Worm (Caenorhabditis elegans): ENCODE data around the gene str-90.

Gene str-90

ce11 chrV:8110816-8111215 is 7.8 kb downstream of the str-90 start:
- TF ChIP-seq flt-1 (GFP tag; IDR thresholded peaks at IDR 0.05) (no peak), T22C8.4 (GFP tag; IDR thresholded peaks at IDR 0.05) (no peak), med-1 (GFP tag; optimal IDR thresholded peaks at IDR 0.05; ENCODE audit: insufficient read depth) (no peak), cog-1 (tag; optimal IDR thresholded peaks at IDR 0.05) (no peak), klf-2 (GFP tag; conservative IDR thresholded peaks at IDR 0.05) (no peak), ztf-23 (GFP tag; IDR thresholded peaks at IDR 0.05) (no peak), ztf-29 (GFP tag; IDR thresholded peaks at IDR 0.05) (no peak), tab-1 (GFP tag; IDR thresholded peaks at IDR 0.05) (no peak), ref-1 (GFP tag; conservative IDR thresholded peaks at IDR 0.05) (no peak)

- TF ChIP-seq cog-1 (tag; optimal IDR thresholded peaks at IDR 0.05) (no peak), ztf-23 (GFP tag; IDR thresholded peaks at IDR 0.05) (no peak), med-1 (GFP tag; optimal IDR thresholded peaks at IDR 0.05; ENCODE audit: insufficient read depth) (no peak), klf-2 (GFP tag; conservative IDR thresholded peaks at IDR 0.05) (no peak), flt-1 (GFP tag; IDR thresholded peaks at IDR 0.05) (no peak), ref-1 (GFP tag; conservative IDR thresholded peaks at IDR 0.05) (no peak), tab-1 (GFP tag; IDR thresholded peaks at IDR 0.05) (no peak), T22C8.4 (GFP tag; IDR thresholded peaks at IDR 0.05) (no peak), ztf-29 (GFP tag; IDR thresholded peaks at IDR 0.05) (no peak)
Measured at ce11 chrV:8114542-8114941, 11.5 kb downstream of the str-90 start.

ce11 chrV:8117964-8118363 is 14.9 kb downstream of the str-90 start, which contains the start of gene D1014.7:
TSS of gene D1014.7 (plus strand) at chrV:8118264.
- TF ChIP-seq ref-1 (GFP tag; conservative IDR thresholded peaks at IDR 0.05) = no peak
- no peak for TF ChIP-seq cog-1 (tag; optimal IDR thresholded peaks at IDR 0.05)
- no peak for TF ChIP-seq flt-1 (GFP tag; IDR thresholded peaks at IDR 0.05)
- TF ChIP-seq klf-2 (GFP tag; conservative IDR thresholded peaks at IDR 0.05) = no peak
- TF ChIP-seq T22C8.4 (GFP tag; IDR thresholded peaks at IDR 0.05) = no peak
- no peak for TF ChIP-seq ztf-23 (GFP tag; IDR thresholded peaks at IDR 0.05)
- TF ChIP-seq tab-1 (GFP tag; IDR thresholded peaks at IDR 0.05) = no peak
- no peak for TF ChIP-seq med-1 (GFP tag; optimal IDR thresholded peaks at IDR 0.05; ENCODE audit: insufficient read depth)
- no peak for TF ChIP-seq ztf-29 (GFP tag; IDR thresholded peaks at IDR 0.05)

ce11 chrV:8120868-8121267 is 17.8 kb downstream of the str-90 start, which contains the start of gene D1014.6:
TSS of gene D1014.6 (plus strand) at chrV:8121168.
- no peak for TF ChIP-seq cog-1 (tag; optimal IDR thresholded peaks at IDR 0.05)
- TF ChIP-seq flt-1 (GFP tag; IDR thresholded peaks at IDR 0.05) = no peak
- TF ChIP-seq tab-1 (GFP tag; IDR thresholded peaks at IDR 0.05) = no peak
- TF ChIP-seq klf-2 (GFP tag; conservative IDR thresholded peaks at IDR 0.05) = no peak
- TF ChIP-seq ref-1 (GFP tag; conservative IDR thresholded peaks at IDR 0.05) = no peak
- no peak for TF ChIP-seq T22C8.4 (GFP tag; IDR thresholded peaks at IDR 0.05)

ce11 chrV:8123384-8123783 is 20.3 kb downstream of the str-90 start, which contains the start of gene D1014.5:
TSS of gene D1014.5 (plus strand) at chrV:8123684.
- TF ChIP-seq cog-1 (tag; optimal IDR thresholded peaks at IDR 0.05) (no peak), klf-2 (GFP tag; conservative IDR thresholded peaks at IDR 0.05) (no peak), tab-1 (GFP tag; IDR thresholded peaks at IDR 0.05) (no peak), ztf-23 (GFP tag; IDR thresholded peaks at IDR 0.05) (no peak), ref-1 (GFP tag; conservative IDR thresholded peaks at IDR 0.05) (no peak), flt-1 (GFP tag; IDR thresholded peaks at IDR 0.05) (no peak), med-1 (GFP tag; optimal IDR thresholded peaks at IDR 0.05; ENCODE audit: insufficient read depth) (no peak), T22C8.4 (GFP tag; IDR thresholded peaks at IDR 0.05) (no peak), ztf-29 (GFP tag; IDR thresholded peaks at IDR 0.05) (no peak)

ce11 chrV:8129252-8129651 is 26.2 kb downstream of the str-90 start, which contains the start of gene spr-1:
TSS of gene spr-1 (minus strand) at chrV:8129352.
- TF ChIP-seq ref-1 (GFP tag; conservative IDR thresholded peaks at IDR 0.05) (no peak), tab-1 (GFP tag; IDR thresholded peaks at IDR 0.05) (no peak), flt-1 (GFP tag; IDR thresholded peaks at IDR 0.05) (no peak), T22C8.4 (GFP tag; IDR thresholded peaks at IDR 0.05) (no peak), ztf-29 (GFP tag; IDR thresholded peaks at IDR 0.05) (no peak), klf-2 (GFP tag; conservative IDR thresholded peaks at IDR 0.05) (no peak), ztf-23 (GFP tag; IDR thresholded peaks at IDR 0.05) (no peak), med-1 (GFP tag; optimal IDR thresholded peaks at IDR 0.05; ENCODE audit: insufficient read depth) (no peak), cog-1 (tag; optimal IDR thresholded peaks at IDR 0.05) (no peak)

- TF ChIP-seq klf-2 (GFP tag; conservative IDR thresholded peaks at IDR 0.05) (no peak), ztf-29 (GFP tag; IDR thresholded peaks at IDR 0.05) (no peak), tab-1 (GFP tag; IDR thresholded peaks at IDR 0.05) (no peak), flt-1 (GFP tag; IDR thresholded peaks at IDR 0.05) (no peak), ztf-23 (GFP tag; IDR thresholded peaks at IDR 0.05) (no peak), med-1 (GFP tag; optimal IDR thresholded peaks at IDR 0.05; ENCODE audit: insufficient read depth) (no peak), ref-1 (GFP tag; conservative IDR thresholded peaks at IDR 0.05) (no peak), cog-1 (tag; optimal IDR thresholded peaks at IDR 0.05) (no peak)
Measured at ce11 chrV:8129719-8130118, 26.7 kb downstream of the str-90 start.

ce11 chrV:8130149-8130661 is 27.1 kb downstream of the str-90 start, which contains the start of gene snap-1:
TSS of gene snap-1 (plus strand) at chrV:8130611.
- TF ChIP-seq flt-1 (GFP tag; IDR thresholded peaks at IDR 0.05) = no peak
- TF ChIP-seq klf-2 (GFP tag; conservative IDR thresholded peaks at IDR 0.05) = no peak
- no peak for TF ChIP-seq ref-1 (GFP tag; conservative IDR thresholded peaks at IDR 0.05)
- TF ChIP-seq med-1 (GFP tag; optimal IDR thresholded peaks at IDR 0.05; ENCODE audit: insufficient read depth) = no peak
- no peak for TF ChIP-seq ztf-29 (GFP tag; IDR thresholded peaks at IDR 0.05)
- TF ChIP-seq ztf-23 (GFP tag; IDR thresholded peaks at IDR 0.05) = no peak
- no peak for TF ChIP-seq T22C8.4 (GFP tag; IDR thresholded peaks at IDR 0.05)
- no peak for TF ChIP-seq cog-1 (tag; optimal IDR thresholded peaks at IDR 0.05)
- no peak for TF ChIP-seq tab-1 (GFP tag; IDR thresholded peaks at IDR 0.05)

ce11 chrV:8130812-8131211 is 27.8 kb downstream of the str-90 start:
- no peak for TF ChIP-seq med-1 (GFP tag; optimal IDR thresholded peaks at IDR 0.05; ENCODE audit: insufficient read depth)
- TF ChIP-seq ref-1 (GFP tag; conservative IDR thresholded peaks at IDR 0.05) = no peak
- no peak for TF ChIP-seq tab-1 (GFP tag; IDR thresholded peaks at IDR 0.05)
- no peak for TF ChIP-seq ztf-23 (GFP tag; IDR thresholded peaks at IDR 0.05)
- no peak for TF ChIP-seq cog-1 (tag; optimal IDR thresholded peaks at IDR 0.05)
- TF ChIP-seq flt-1 (GFP tag; IDR thresholded peaks at IDR 0.05) = no peak
- TF ChIP-seq T22C8.4 (GFP tag; IDR thresholded peaks at IDR 0.05) = no peak
- no peak for TF ChIP-seq ztf-29 (GFP tag; IDR thresholded peaks at IDR 0.05)
- no peak for TF ChIP-seq klf-2 (GFP tag; conservative IDR thresholded peaks at IDR 0.05)
